Worm (Caenorhabditis elegans) whole organism, late embryonic: ENCODE data around the gene R08C7.12.

Source experiments
- C08G9.2 ChIP-seq: sonication (generic microtip); optimal IDR thresholded peaks from 2 replicates; lab custom pipeline; 2016; ENCODE audit warnings: mild to moderate bottlenecking, missing genetic modification characterization, moderate library complexity, missing compliant biosample characterization
- C38D4.7 ChIP-seq: fragments of 200-800 bp; sonication (Bioruptor generic); optimal IDR thresholded peaks from 2 replicates; lab custom pipeline; 2018; ENCODE audit warnings: mild to moderate bottlenecking, missing genetic modification characterization, moderate library complexity, missing compliant biosample characterization
- F13H6.1 ChIP-seq: sonication (generic microtip); optimal IDR thresholded peaks from 2 replicates; lab custom pipeline; 2016; ENCODE audit warnings: missing genetic modification characterization, missing compliant biosample characterization
- Y22D7AL.16 ChIP-seq: sonication (generic microtip); optimal IDR thresholded peaks from 2 replicates; lab custom pipeline; 2016; ENCODE audit warnings: missing genetic modification characterization, missing compliant biosample characterization
- ahr-1 ChIP-seq: sonication (generic microtip); optimal IDR thresholded peaks from 2 replicates; lab custom pipeline; 2016; ENCODE audit warnings: missing genetic modification characterization, missing compliant biosample characterization
- ama-1 ChIP-seq: fragments of 150-350 bp; optimal IDR thresholded peaks from 2 replicates; lab custom pipeline; 2014
- ceh-18 ChIP-seq: sonication (generic microtip); optimal IDR thresholded peaks from 2 replicates; lab custom pipeline; 2016; ENCODE audit warnings: missing genetic modification characterization, missing compliant biosample characterization
- ceh-19 ChIP-seq: fragments of 200-800 bp; sonication (Bioruptor generic); optimal IDR thresholded peaks from 2 replicates; lab custom pipeline; 2018; ENCODE audit warnings: mild to moderate bottlenecking, missing genetic modification characterization, missing compliant biosample characterization
- ceh-2 ChIP-seq: sonication (generic microtip); optimal IDR thresholded peaks from 2 replicates; lab custom pipeline; 2016; ENCODE audit warnings: missing genotype, missing genetic modification characterization, missing compliant biosample characterization
- ceh-22 ChIP-seq: sonication (generic microtip); optimal IDR thresholded peaks from 2 replicates; lab custom pipeline; 2017; ENCODE audit warnings: missing biosample characterization, missing genetic modification characterization
- ceh-30 ChIP-seq: fragments of 150-350 bp; optimal IDR thresholded peaks from 2 replicates; lab custom pipeline; 2014; ENCODE audit warnings: missing biosample characterization, missing genetic modification characterization
- ceh-31 ChIP-seq: sonication (generic microtip); optimal IDR thresholded peaks from 2 replicates; lab custom pipeline; 2016; ENCODE audit warnings: missing genetic modification characterization, missing compliant biosample characterization
- che-1 ChIP-seq: sonication (generic microtip); optimal IDR thresholded peaks from 2 replicates; lab custom pipeline; 2016; ENCODE audit warnings: mild to moderate bottlenecking, missing genetic modification characterization, missing compliant biosample characterization
- elt-2 ChIP-seq: sonication (generic microtip); optimal IDR thresholded peaks from 2 replicates; lab custom pipeline; 2016; ENCODE audit warnings: missing genetic modification reagents, missing genetic modification characterization, missing compliant biosample characterization
- elt-4 ChIP-seq: sonication (generic microtip); optimal IDR thresholded peaks from 2 replicates; lab custom pipeline; 2016; ENCODE audit warnings: missing genetic modification characterization, missing compliant biosample characterization
- fax-1 ChIP-seq: sonication (generic microtip); optimal IDR thresholded peaks from 2 replicates; lab custom pipeline; 2016; ENCODE audit warnings: missing genotype, missing genetic modification characterization, missing compliant biosample characterization
- fkh-10 ChIP-seq: fragments of 150-350 bp; optimal IDR thresholded peaks from 2 replicates; lab custom pipeline; 2014; ENCODE audit warnings: missing biosample characterization, missing genetic modification reagents, missing genetic modification characterization
- fkh-6 ChIP-seq: sonication (generic microtip); optimal IDR thresholded peaks from 2 replicates; lab custom pipeline; 2016; ENCODE audit warnings: missing genetic modification characterization, missing compliant biosample characterization
- hlh-15 ChIP-seq: sonication (generic microtip); optimal IDR thresholded peaks from 2 replicates; lab custom pipeline; 2016; ENCODE audit warnings: missing genetic modification characterization, missing compliant biosample characterization
- hlh-6 ChIP-seq: sonication (generic microtip); optimal IDR thresholded peaks from 2 replicates; lab custom pipeline; 2016; ENCODE audit warnings: missing genotype, missing genetic modification characterization, missing compliant biosample characterization
- hlh-8 ChIP-seq: sonication (generic microtip); optimal IDR thresholded peaks from 2 replicates; lab custom pipeline; 2016; ENCODE audit warnings: missing genotype, missing genetic modification characterization, missing compliant biosample characterization
- lim-6 ChIP-seq: sonication (generic microtip); optimal IDR thresholded peaks from 2 replicates; lab custom pipeline; 2016; ENCODE audit warnings: missing genetic modification characterization, missing compliant biosample characterization
- lin-11 ChIP-seq: fragments of 200-800 bp; sonication (Bioruptor generic); optimal IDR thresholded peaks from 2 replicates; lab custom pipeline; 2018; ENCODE audit warnings: mild to moderate bottlenecking, missing genetic modification characterization, missing compliant biosample characterization
- mec-3 ChIP-seq: sonication (generic microtip); optimal IDR thresholded peaks from 2 replicates; lab custom pipeline; 2016; ENCODE audit warnings: borderline replicate concordance, missing genetic modification characterization, missing compliant biosample characterization
- nhr-232 ChIP-seq: sonication (generic microtip); optimal IDR thresholded peaks from 2 replicates; lab custom pipeline; 2016; ENCODE audit warnings: missing genetic modification characterization, missing compliant biosample characterization
- pax-1 ChIP-seq: fragments of 150-350 bp; optimal IDR thresholded peaks from 2 replicates; lab custom pipeline; 2014; ENCODE audit warnings: missing biosample characterization, missing genetic modification characterization
- ref-2 ChIP-seq: sonication (generic microtip); optimal IDR thresholded peaks from 2 replicates; lab custom pipeline; 2016; ENCODE audit warnings: missing genetic modification characterization, missing compliant biosample characterization
- sdc-2 ChIP-seq: sonication (generic microtip); optimal IDR thresholded peaks from 2 replicates; lab custom pipeline; 2016; ENCODE audit warnings: missing genotype, missing genetic modification characterization, missing compliant biosample characterization
- sox-4 ChIP-seq: sonication (generic microtip); optimal IDR thresholded peaks from 2 replicates; lab custom pipeline; 2017; ENCODE audit warnings: mild to moderate bottlenecking, missing genetic modification characterization, inconsistent platforms, missing compliant biosample characterization
- tbx-2 ChIP-seq: sonication (generic microtip); optimal IDR thresholded peaks from 2 replicates; lab custom pipeline; 2016; ENCODE audit warnings: missing genetic modification characterization, missing compliant biosample characterization
- unc-3 ChIP-seq, 2 experiments: fragments of 200-800 bp in 1 of 2; sonication (Bioruptor generic) in 1 of 2; sonication (generic microtip) in 1 of 2; conservative IDR thresholded peaks in 1 of 2; optimal IDR thresholded peaks in 1 of 2; 2 replicates each; pipeline versions ENCODE4 v1.3.6 to Lab custom; 2016 to 2022; ENCODE audit warnings: missing compliant biosample characterization in 2 of 2, missing genetic modification characterization in 2 of 2, missing genetic modification reagents in 1 of 2
- unc-55 ChIP-seq: sonication (generic microtip); optimal IDR thresholded peaks from 2 replicates; lab custom pipeline; 2017; ENCODE audit warnings: missing biosample characterization, missing genetic modification reagents, missing genetic modification characterization
- unc-86 ChIP-seq: sonication (generic microtip); optimal IDR thresholded peaks from 2 replicates; lab custom pipeline; 2016; ENCODE audit warnings: missing genetic modification characterization, missing compliant biosample characterization
- zip-5 ChIP-seq: sonication (generic microtip); optimal IDR thresholded peaks from 2 replicates; lab custom pipeline; 2016; ENCODE audit warnings: missing genetic modification characterization, missing compliant biosample characterization
- ztf-16 ChIP-seq: sonication (generic microtip); optimal IDR thresholded peaks from 2 replicates; lab custom pipeline; 2017; ENCODE audit warnings: missing genetic modification characterization, missing compliant biosample characterization

R08C7.12 gene

DNA sequence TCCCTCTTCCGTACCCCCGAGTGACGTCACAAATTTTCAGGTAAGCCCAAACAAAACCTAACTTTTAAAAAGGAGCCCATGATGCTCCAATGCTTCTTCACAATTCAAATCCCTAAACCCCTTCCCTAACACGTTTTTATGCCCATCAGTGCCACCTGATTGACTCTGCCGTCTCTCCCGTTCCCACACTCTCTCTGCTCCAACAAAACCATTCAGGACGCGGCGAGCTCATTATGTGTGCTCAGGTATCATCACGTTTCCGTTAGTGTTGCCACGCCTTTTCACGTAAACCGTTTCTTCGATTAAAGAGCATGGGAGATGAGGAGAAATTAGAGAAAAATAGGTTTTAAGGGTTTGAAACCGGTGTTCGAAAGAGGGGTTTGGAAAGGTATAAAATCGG lies 13.6 kb downstream of the R08C7.12 start, which contains the start of gene M01H9.2:
TSS of gene M01H9.2 (minus strand) at position 101 of the 400 bp plus-strand sequence.
- TF ChIP-seq zip-5 (tag; lab: Kevin White, UChicago): no peak
- no peak for TF ChIP-seq ceh-2 (tag; lab: Kevin White, UChicago)
- TF ChIP-seq sox-4: no peak
- no peak for TF ChIP-seq fkh-10 (GFP tag; lab: Kevin White, UChicago)

DNA sequence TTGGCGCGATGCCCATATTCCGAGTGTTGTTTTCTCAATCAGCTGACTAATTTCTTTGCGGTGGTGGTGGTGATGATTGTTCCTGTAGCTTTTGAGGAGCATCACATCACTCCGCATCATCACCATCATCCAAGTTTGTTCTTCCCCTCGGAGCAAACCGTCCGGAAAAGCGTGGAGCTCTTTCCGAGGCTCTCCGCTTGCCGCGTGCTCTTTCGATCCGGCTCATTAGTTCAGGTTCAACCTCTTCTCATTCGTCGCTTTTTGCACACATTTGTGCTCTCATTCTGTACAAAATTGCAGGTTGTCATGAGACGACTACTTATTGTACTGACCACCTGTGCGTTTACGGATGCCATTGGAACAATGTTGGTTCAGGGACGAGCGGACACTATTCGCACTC lies 15.6 kb downstream of the R08C7.12 start, which contains the start of gene M01H9.5:
TSS of gene M01H9.5 (plus strand) at position 301 of the 400 bp plus-strand sequence.
- TF ChIP-seq hlh-6 (tag; lab: Kevin White, UChicago) (no peak), ceh-19 (GFP tag; lab: Kevin White, UChicago) (no peak), fkh-10 (GFP tag; lab: Kevin White, UChicago) (no peak), pax-1 (tag; lab: Kevin White, UChicago) (no peak), unc-3 (GFP tag; conservative IDR thresholded peaks at IDR 0.05; lab: Robert Waterston, UW) (no peak), unc-3 (tag; optimal IDR thresholded peaks at IDR 0.05; lab: Kevin White, UChicago) (no peak), ceh-22 (no peak), lim-6 (no peak), F13H6.1 (tag; lab: Kevin White, UChicago) (no peak), zip-5 (tag; lab: Kevin White, UChicago) (no peak), hlh-15 (tag; lab: Kevin White, UChicago) (no peak), nhr-232 (tag; lab: Kevin White, UChicago) (no peak), C08G9.2 (tag; lab: Kevin White, UChicago) (no peak), unc-86 (no peak), C38D4.7 (no peak), ceh-30 (tag; lab: Kevin White, UChicago) (no peak)

DNA sequence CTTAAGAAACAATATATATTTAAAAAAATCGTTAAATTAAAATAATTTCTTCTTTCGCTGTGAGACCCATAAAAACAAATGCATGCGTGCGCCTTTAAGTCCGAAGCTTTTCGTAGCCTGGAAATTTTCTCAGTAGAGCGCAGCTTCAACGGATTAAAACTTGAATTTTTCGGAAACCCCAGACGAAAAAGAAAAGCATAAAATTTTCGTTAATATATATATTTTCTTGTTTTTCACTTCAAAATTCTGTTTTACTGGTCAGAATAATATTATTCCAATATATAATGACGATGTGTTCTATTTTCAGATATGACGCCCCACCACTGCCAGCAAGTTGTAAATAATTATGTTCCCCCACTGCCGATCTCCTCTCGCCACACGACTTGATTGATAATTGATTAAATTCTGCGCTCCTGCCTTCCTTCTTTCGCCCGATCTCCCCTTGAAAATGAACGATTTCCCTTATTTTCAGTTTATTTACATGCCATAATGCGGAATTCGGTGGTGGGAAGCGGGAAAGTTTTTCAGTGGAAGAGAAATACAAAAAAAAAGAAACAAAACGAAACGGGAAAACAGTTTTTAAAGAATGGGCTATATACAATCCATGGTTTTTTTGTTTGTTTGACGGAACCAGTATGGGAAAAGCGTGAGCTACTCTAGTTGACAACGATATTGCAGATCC lies 18.6 kb downstream of the R08C7.12 start:
- TF ChIP-seq ama-1 (lab: Kevin White, UChicago) (peak; percentile 40), lin-11 (no peak)

DNA sequence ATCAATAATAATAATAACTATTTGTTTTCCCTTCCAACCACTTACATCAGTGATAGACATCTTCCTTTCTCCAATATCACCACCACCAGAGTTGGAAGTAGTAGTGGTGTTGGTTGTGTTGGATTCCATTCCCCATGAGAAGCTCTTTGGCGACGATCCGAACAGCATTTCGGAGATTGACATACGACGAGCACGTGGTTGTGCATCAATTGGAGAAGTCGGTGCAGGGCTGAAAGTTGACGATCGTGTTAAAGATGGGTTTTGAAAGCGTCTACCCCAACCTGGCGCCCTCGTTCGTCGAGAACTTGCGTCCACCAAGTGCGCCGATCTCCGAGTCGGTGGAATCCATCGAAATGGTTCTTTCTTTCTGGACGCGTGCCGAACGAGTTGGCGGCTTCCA lies 19.5 kb downstream of the R08C7.12 start:
- TF ChIP-seq elt-2 (tag; lab: Kevin White, UChicago) (no peak), sdc-2 (tag; lab: Kevin White, UChicago) (no peak), ref-2 (no peak), ahr-1 (tag; lab: Kevin White, UChicago) (no peak), ceh-18 (tag; lab: Kevin White, UChicago) (no peak), elt-4 (tag; lab: Kevin White, UChicago) (no peak), C08G9.2 (tag; lab: Kevin White, UChicago) (no peak), F13H6.1 (tag; lab: Kevin White, UChicago) (no peak), ztf-16 (tag; lab: Kevin White, UChicago) (no peak), fkh-6 (tag; lab: Kevin White, UChicago) (no peak), mec-3 (tag; lab: Kevin White, UChicago) (no peak), ceh-22 (no peak), tbx-2 (tag; lab: Kevin White, UChicago) (no peak), ceh-31 (no peak), unc-55 (GFP tag; lab: Kevin White, UChicago) (no peak), Y22D7AL.16 (tag; lab: Kevin White, UChicago) (no peak), hlh-8 (tag; lab: Kevin White, UChicago) (no peak), ama-1 (lab: Kevin White, UChicago) (no peak), fax-1 (no peak), che-1 (tag; lab: Kevin White, UChicago) (no peak)
- TF ChIP-seq, all 69 proteins: peak for 0
